Worm (Caenorhabditis elegans) whole organism, early embryonic: ENCODE measurements around the gene tmem-231.

Source experiments
- aly-1 ChIP-seq: sonication (generic microtip); optimal IDR thresholded peaks from 2 replicates; lab custom pipeline; 2016; ENCODE audit warnings: missing genetic modification characterization, missing compliant biosample characterization
- ama-1 ChIP-seq: fragments of 150-350 bp; optimal IDR thresholded peaks from 2 replicates; lab custom pipeline; 2014
- ceh-36 ChIP-seq: sonication (generic microtip); optimal IDR thresholded peaks from 2 replicates; lab custom pipeline; 2016; ENCODE audit warnings: missing genetic modification characterization, inconsistent platforms, missing compliant biosample characterization
- hmbx-1 ChIP-seq: sonication (generic microtip); optimal IDR thresholded peaks from 2 replicates; lab custom pipeline; 2016; ENCODE audit warnings: mild to moderate bottlenecking, missing genetic modification characterization, missing compliant biosample characterization
- hmg-4 ChIP-seq: fragments of 200-800 bp; sonication (Bioruptor generic); optimal IDR thresholded peaks from 2 replicates; lab custom pipeline; 2018; ENCODE audit warnings: mild to moderate bottlenecking, missing genetic modification characterization, missing compliant biosample characterization
- hnd-1 ChIP-seq: sonication (generic microtip); optimal IDR thresholded peaks from 2 replicates; lab custom pipeline; 2016; ENCODE audit warnings: missing genetic modification characterization, missing compliant biosample characterization
- pes-1 ChIP-seq: fragments of 200-800 bp; sonication (Bioruptor generic); IDR thresholded peaks from 2 replicates; pipeline ENCODE4 v1.3.6; 2022; ENCODE audit warnings: missing genetic modification reagents, missing genetic modification characterization, missing compliant biosample characterization
- scrt-1 ChIP-seq: fragments of 200-800 bp; sonication (Bioruptor generic); IDR thresholded peaks from 2 replicates; pipeline ENCODE4 v1.3.6; 2022; ENCODE audit warnings: missing genetic modification characterization, missing compliant biosample characterization

DNA sequence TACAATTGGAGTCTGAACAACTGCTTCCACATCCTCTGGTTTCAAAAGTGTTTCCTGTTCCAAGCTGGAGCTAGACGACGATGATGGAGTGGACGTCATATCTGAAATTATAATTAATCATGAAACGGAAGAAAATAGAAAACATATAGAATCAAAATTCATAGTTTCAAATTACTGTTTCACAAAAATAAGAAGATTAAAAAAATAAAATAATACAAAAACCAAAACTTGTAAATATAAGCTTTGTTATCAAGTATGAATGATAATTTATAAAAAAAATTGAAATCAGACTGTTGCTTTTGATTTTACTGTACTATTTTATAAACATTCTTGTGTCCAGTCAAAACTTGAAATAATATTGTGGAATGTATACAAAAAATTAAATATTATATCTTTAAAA lies 37.1 kb downstream of the tmem-231 start, which contains the start of gene str-176:
- TF ChIP-seq ama-1 (lab: Kevin White, UChicago) (no peak), hmg-4 (no peak), scrt-1 (GFP tag; lab: Robert Waterston, UW) (no peak), pes-1 (GFP tag; lab: Robert Waterston, UW) (no peak), ceh-36 (tag; lab: Kevin White, UChicago) (no peak), aly-1 (tag; lab: Kevin White, UChicago) (no peak), hmbx-1 (tag; lab: Kevin White, UChicago) (no peak), hnd-1 (no peak)
